Fruit fly (Drosophila melanogaster) whole organism, wandering third instar larva: ENCODE measurements around the gene drd.
A peak's percentile ranks its signal among the peaks of the same experiment; 100 is the strongest.

ENCODE experiments used
- Abd-B ChIP-seq: fragments of >200 bp; optimal IDR thresholded peaks from 2 replicates; lab custom pipeline; 2017; ENCODE audit warnings: missing biosample characterization, missing genetic modification characterization
- CG32264 ChIP-seq: fragments of 200-800 bp; sonication (Bioruptor generic); optimal IDR thresholded peaks from 2 replicates; lab custom pipeline; 2016; ENCODE audit warnings: missing biosample characterization, missing genetic modification characterization
- CG9705 ChIP-seq: fragments of 200-800 bp; sonication (Bioruptor generic); optimal IDR thresholded peaks from 2 replicates; lab custom pipeline; 2018; ENCODE audit warnings: missing biosample characterization, mild to moderate bottlenecking, missing genetic modification characterization
- CrebA ChIP-seq: fragments of 200-800 bp; sonication (Bioruptor generic); optimal IDR thresholded peaks from 2 replicates; lab custom pipeline; 2016; ENCODE audit warnings: missing biosample characterization, mild to moderate bottlenecking, missing genetic modification characterization, borderline replicate concordance
- Dfd ChIP-seq: fragments of >200 bp; optimal IDR thresholded peaks from 2 replicates; lab custom pipeline; 2017; ENCODE audit warnings: missing biosample characterization, missing genetic modification characterization
- Dif ChIP-seq: fragments of 200-275, 200-300 bp; sonication (Bioruptor generic); optimal IDR thresholded peaks from 2 replicates; lab custom pipeline; 2018; ENCODE audit warnings: missing biosample characterization, missing genetic modification characterization; ENCODE audit not compliant: partially characterized antibody
- GATAd ChIP-seq: sonication (Bioruptor generic); optimal IDR thresholded peaks from 2 replicates; lab custom pipeline; 2016; ENCODE audit warnings: missing biosample characterization, missing genetic modification characterization
- HLH106 ChIP-seq: fragments of 200-800 bp; optimal IDR thresholded peaks from 3 replicates; lab custom pipeline; 2019; ENCODE audit warnings: missing biosample characterization, mild to moderate bottlenecking, missing genetic modification characterization, moderate library complexity
- Hnf4 ChIP-seq: fragments of 200-800 bp; sonication (Bioruptor generic); optimal IDR thresholded peaks from 2 replicates; lab custom pipeline; 2016; ENCODE audit warnings: missing biosample characterization, mild to moderate bottlenecking, missing genetic modification characterization
- Hr78 ChIP-seq: fragments of >200 bp; optimal IDR thresholded peaks from 2 replicates; lab custom pipeline; 2017; ENCODE audit warnings: missing biosample characterization, missing genetic modification characterization
- Hr83 ChIP-seq: fragments of 200-300 bp; sonication (Bioruptor generic); optimal IDR thresholded peaks from 2 replicates; lab custom pipeline; 2016; ENCODE audit warnings: missing biosample characterization, mild to moderate bottlenecking, missing genetic modification characterization, moderate library complexity; ENCODE audit not compliant: poor library complexity, severe bottlenecking
- Jra ChIP-seq: sonication (Bioruptor generic); optimal IDR thresholded peaks from 2 replicates; lab custom pipeline; 2016; ENCODE audit warnings: missing biosample characterization, missing genetic modification characterization
- Mio ChIP-seq: sonication (Bioruptor generic); optimal IDR thresholded peaks from 2 replicates; lab custom pipeline; 2016; ENCODE audit warnings: missing biosample characterization, missing genetic modification characterization
- Myc ChIP-seq: fragments of >200 bp; optimal IDR thresholded peaks from 2 replicates; lab custom pipeline; 2017
- N ChIP-seq: fragments of >200 bp; optimal IDR thresholded peaks from 2 replicates; lab custom pipeline; 2018; ENCODE audit warnings: missing biosample characterization, missing external identifiers, missing genetic modification characterization
- OdsH ChIP-seq: fragments of 200-800 bp; sonication (Bioruptor generic); optimal IDR thresholded peaks from 2 replicates; lab custom pipeline; 2016; ENCODE audit warnings: missing biosample characterization, mild to moderate bottlenecking, missing genetic modification characterization
- Rel ChIP-seq, 2 experiments: fragments of 200-800 bp; sonication (Bioruptor generic) in 1 of 2; optimal IDR thresholded peaks; 2 replicates in 1 of 2; 3 replicates in 1 of 2; lab custom pipeline; 2016 to 2019; ENCODE audit warnings: mild to moderate bottlenecking in 2 of 2, missing biosample characterization in 2 of 2, missing genetic modification characterization in 2 of 2, moderate library complexity in 1 of 2
- Sp1 ChIP-seq: fragments of 200-800 bp; sonication (Bioruptor generic); optimal IDR thresholded peaks from 3 replicates; lab custom pipeline; 2019; ENCODE audit warnings: missing biosample characterization, mild to moderate bottlenecking, missing genetic modification characterization, moderate library complexity
- Vsx2 ChIP-seq: fragments of 200-300, 225-300 bp; sonication (Bioruptor generic); optimal IDR thresholded peaks from 2 replicates; lab custom pipeline; 2018; ENCODE audit warnings: missing biosample characterization, missing genetic modification characterization; ENCODE audit not compliant: partially characterized antibody
- br ChIP-seq: fragments of 200-800 bp; sonication (Bioruptor generic); optimal IDR thresholded peaks from 2 replicates; lab custom pipeline; 2016; ENCODE audit warnings: missing biosample characterization, missing genetic modification characterization
- brk ChIP-seq: fragments of 200-800 bp; sonication (Bioruptor generic); optimal IDR thresholded peaks from 2 replicates; lab custom pipeline; 2016; ENCODE audit warnings: missing biosample characterization, mild to moderate bottlenecking, missing genetic modification characterization
- dl ChIP-seq, 2 experiments: fragments of 175-275, 200-275 bp in 1 of 2; fragments of 200-275 bp in 1 of 2; sonication (Bioruptor generic); optimal IDR thresholded peaks; lab custom pipeline; 2018; ENCODE audit warnings: mild to moderate bottlenecking in 2 of 2, missing biosample characterization in 2 of 2, missing genetic modification characterization in 2 of 2, moderate library complexity in 2 of 2; ENCODE audit not compliant: partially characterized antibody in 2 of 2, insufficient read depth in 1 of 2
- dmrt93B ChIP-seq: fragments of 200-800 bp; sonication (Bioruptor generic); optimal IDR thresholded peaks from 2 replicates; lab custom pipeline; 2018; ENCODE audit warnings: missing biosample characterization, mild to moderate bottlenecking, missing genetic modification characterization
- dsf ChIP-seq: sonication (Bioruptor generic); optimal IDR thresholded peaks from 2 replicates; lab custom pipeline; 2016; ENCODE audit warnings: missing biosample characterization, missing genetic modification characterization, borderline replicate concordance
- ey ChIP-seq: fragments of 200-800 bp; sonication (Bioruptor generic); optimal IDR thresholded peaks from 2 replicates; lab custom pipeline; 2016; ENCODE audit warnings: missing biosample characterization, missing genetic modification characterization
- foxo ChIP-seq, 2 experiments: fragments of 200-800 bp; sonication (Bioruptor generic); optimal IDR thresholded peaks; 2 replicates in 1 of 2; 3 replicates in 1 of 2; lab custom pipeline; 2016 to 2017; ENCODE audit warnings: missing biosample characterization in 2 of 2, missing genetic modification characterization in 2 of 2
- fru ChIP-seq: fragments of 200-800 bp; sonication (Bioruptor generic); optimal IDR thresholded peaks from 3 replicates; lab custom pipeline; 2016; ENCODE audit warnings: missing biosample characterization, mild to moderate bottlenecking, missing genetic modification characterization
- h ChIP-seq: fragments of 200-800 bp; sonication (Bioruptor generic); optimal IDR thresholded peaks from 3 replicates; lab custom pipeline; 2016; ENCODE audit warnings: missing biosample characterization, mild to moderate bottlenecking, missing genetic modification characterization
- jim ChIP-seq: fragments of 175-275, 200-325 bp; sonication (Bioruptor generic); optimal IDR thresholded peaks from 2 replicates; lab custom pipeline; 2016; ENCODE audit warnings: missing biosample characterization, mild to moderate bottlenecking, missing genetic modification characterization
- lola ChIP-seq: fragments of >200 bp; optimal IDR thresholded peaks from 2 replicates; lab custom pipeline; 2017; ENCODE audit warnings: missing biosample characterization, missing genetic modification characterization
- pan ChIP-seq: fragments of >200 bp; optimal IDR thresholded peaks from 2 replicates; lab custom pipeline; 2017
- psq ChIP-seq: fragments of 200-800 bp; sonication (Bioruptor generic); optimal IDR thresholded peaks from 3 replicates; lab custom pipeline; 2017; ENCODE audit warnings: missing biosample characterization, mild to moderate bottlenecking, missing genetic modification characterization, moderate library complexity
- rgr ChIP-seq: fragments of 200-800 bp; sonication (Bioruptor generic); optimal IDR thresholded peaks from 3 replicates; lab custom pipeline; 2016; ENCODE audit warnings: missing biosample characterization, mild to moderate bottlenecking, missing genetic modification characterization
- sage ChIP-seq: fragments of 200-800 bp; sonication (Bioruptor generic); optimal IDR thresholded peaks from 2 replicates; lab custom pipeline; 2016; ENCODE audit warnings: missing biosample characterization, mild to moderate bottlenecking, missing genetic modification characterization
- sv ChIP-seq: fragments of 200-800 bp; sonication (Bioruptor generic); optimal IDR thresholded peaks from 3 replicates; lab custom pipeline; 2016; ENCODE audit warnings: missing biosample characterization, missing genetic modification characterization
- tai ChIP-seq: sonication (Bioruptor generic); optimal IDR thresholded peaks from 2 replicates; lab custom pipeline; 2016; ENCODE audit warnings: missing biosample characterization, missing genetic modification characterization
- usp ChIP-seq: fragments of >200 bp; optimal IDR thresholded peaks from 2 replicates; lab custom pipeline; 2017; ENCODE audit warnings: missing biosample characterization, missing genetic modification characterization
- woc ChIP-seq: sonication (Bioruptor generic); optimal IDR thresholded peaks from 2 replicates; lab custom pipeline; 2016; ENCODE audit warnings: missing biosample characterization, mild to moderate bottlenecking, missing genetic modification characterization

The drd gene

dm6 chrX:15085777-15086510 is 39.6 kb upstream of the drd start, which contains the start of the genes CG15027 and Dbct:
TSS of gene CG15027 (minus strand) at chrX:15085827.
TSS of gene Dbct (plus strand) at chrX:15086125.
- peak; percentile 56 for TF ChIP-seq sage (GFP tag; lab: Kevin White, UChicago)
- TF ChIP-seq rgr (GFP tag; lab: Kevin White, UChicago): peak; percentile 81
- TF ChIP-seq fru (GFP tag; lab: Kevin White, UChicago): peak; percentile 67
- TF ChIP-seq Hnf4: peak; percentile 63
- peak; percentile 2 for TF ChIP-seq Rel (GFP tag; optimal IDR thresholded peaks at IDR 0.05; lab: Kevin White, UChicago)
- TF ChIP-seq Rel (tag; optimal IDR thresholded peaks at IDR 0.05; lab: Kevin White, UChicago): peak; percentile 52
- TF ChIP-seq CrebA (GFP tag; lab: Kevin White, UChicago): no peak
- TF ChIP-seq dmrt93B (GFP tag; lab: Kevin White, UChicago): peak; percentile 60
- TF ChIP-seq sv (GFP tag; lab: Kevin White, UChicago): no peak
- TF ChIP-seq N (GFP tag; lab: Kevin White, UChicago): no peak
- peak; percentile 42 for TF ChIP-seq br
- TF ChIP-seq pan (lab: Kevin White, UChicago): no peak
- TF ChIP-seq jim (GFP tag; lab: Kevin White, UChicago): no peak
- peak; percentile 77 for TF ChIP-seq Sp1
- TF ChIP-seq Dif: no peak
- peak; percentile 16 for TF ChIP-seq dsf (GFP tag; lab: Kevin White, UChicago)
- TF ChIP-seq Myc (lab: Kevin White, UChicago): peak; percentile 49
- no peak for TF ChIP-seq lola
- TF ChIP-seq Mio (GFP tag; lab: Kevin White, UChicago): no peak
- TF ChIP-seq Vsx2 (GFP tag; lab: Kevin White, UChicago): no peak
- peak; percentile 69 for TF ChIP-seq psq (GFP tag; lab: Kevin White, UChicago)
- no peak for TF ChIP-seq Dfd
- peak; percentile 64 for TF ChIP-seq CG9705
- TF ChIP-seq h (GFP tag; lab: Kevin White, UChicago): peak; percentile 82
- TF ChIP-seq OdsH (GFP tag; lab: Kevin White, UChicago): peak; percentile 78
- TF ChIP-seq tai (GFP tag; lab: Kevin White, UChicago): peak; percentile 70
- TF ChIP-seq foxo (GFP tag; optimal IDR thresholded peaks at IDR 0.05; lab: Kevin White, UChicago): peak in 1 of 2 experiments; percentile 83
- no peak for TF ChIP-seq Hr83
- TF ChIP-seq ey: peak; percentile 58
- no peak for TF ChIP-seq CG32264
- no peak for TF ChIP-seq dl (GFP tag; optimal IDR thresholded peaks at IDR 0.05; lab: Kevin White, UChicago; ENCODE audit: insufficient read depth in 1 of 2, partially characterized antibody in 2 of 2)
- TF ChIP-seq brk: peak; percentile 85
- TF ChIP-seq usp (GFP tag; lab: Kevin White, UChicago): no peak
- TF ChIP-seq Abd-B (GFP tag; lab: Kevin White, UChicago): no peak
- no peak for TF ChIP-seq GATAd (GFP tag; lab: Kevin White, UChicago)
- TF ChIP-seq HLH106 (tag; lab: Kevin White, UChicago): peak; percentile 87
- no peak for TF ChIP-seq Hr78
- peak; percentile 59 for TF ChIP-seq Jra (GFP tag; lab: Kevin White, UChicago)
- peak; percentile 47 for TF ChIP-seq woc (GFP tag; lab: Kevin White, UChicago)

dm6 chrX:15089146-15089698 is 36.3 kb upstream of the drd start, which contains the start of gene Rab3-GEF:
TSS of gene Rab3-GEF (plus strand) at chrX:15089682.
- TF ChIP-seq Hr78 (no peak), usp (GFP tag; lab: Kevin White, UChicago) (no peak), dmrt93B (GFP tag; lab: Kevin White, UChicago) (no peak), Hnf4 (no peak), OdsH (GFP tag; lab: Kevin White, UChicago) (no peak), HLH106 (tag; lab: Kevin White, UChicago) (no peak), Sp1 (no peak), dl (GFP tag; optimal IDR thresholded peaks at IDR 0.05; lab: Kevin White, UChicago; ENCODE audit: insufficient read depth in 1 of 2, partially characterized antibody in 2 of 2) (no peak), jim (GFP tag; lab: Kevin White, UChicago) (no peak), Mio (GFP tag; lab: Kevin White, UChicago) (no peak), Dif (no peak), Jra (GFP tag; lab: Kevin White, UChicago) (no peak), tai (GFP tag; lab: Kevin White, UChicago) (no peak), Myc (lab: Kevin White, UChicago) (no peak), CG9705 (no peak), brk (no peak), GATAd (GFP tag; lab: Kevin White, UChicago) (no peak), psq (GFP tag; lab: Kevin White, UChicago) (no peak), Abd-B (GFP tag; lab: Kevin White, UChicago) (no peak)
